Fruit fly (Drosophila melanogaster) whole organism, larva: Measurements from ENCODE around the gene CG14624.

Experiments used
- noc ChIP-seq: fragments of 200-800 bp; sonication (Bioruptor generic); optimal IDR thresholded peaks from 3 replicates; lab custom pipeline; 2019; ENCODE audit warnings: missing biosample characterization, mild to moderate bottlenecking, missing genetic modification characterization, moderate library complexity

CG14624 gene

dm6 chrX:1252961-1253360, 46.4 kb downstream of the CG14624 start:
- TF ChIP-seq noc (tag; lab: Kevin White, UChicago): no peak

- no peak for TF ChIP-seq noc (tag; lab: Kevin White, UChicago)
Observed at dm6 chrX:1256131-1256530, 49.6 kb downstream of the CG14624 start.

dm6 chrX:1256742-1257441, 50.4 kb downstream of the CG14624 start:
- TF ChIP-seq noc (tag; lab: Kevin White, UChicago): peak; percentile 82
